Worm (Caenorhabditis elegans): ENCODE results near the gene fbxa-165.

fbxa-165 gene

DNA sequence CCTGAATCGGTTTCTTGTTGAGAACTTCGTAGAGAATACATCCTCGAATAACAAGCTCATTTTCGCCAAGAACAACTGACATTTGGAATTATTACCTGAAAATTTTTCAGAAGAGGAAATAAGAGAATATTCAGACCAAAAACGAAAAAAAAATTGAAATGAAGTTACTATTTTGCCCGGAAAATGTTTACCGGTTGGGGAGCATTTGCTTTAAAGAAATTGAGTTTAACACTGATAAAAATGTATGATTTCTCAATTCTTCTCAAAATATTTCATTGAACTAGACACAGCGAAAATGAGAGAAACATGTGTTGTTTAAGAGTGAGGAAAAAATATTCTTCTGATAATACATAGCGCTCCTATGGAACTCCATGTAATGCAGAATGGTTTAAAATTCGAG lies at the start of gene fbxa-165:
TSS of gene fbxa-165 (minus strand) at position 101 of the 400 bp plus-strand sequence.
- TF ChIP-seq ceh-8 (GFP tag; optimal IDR thresholded peaks at IDR 0.05) (no peak), nhr-28 (tag; optimal IDR thresholded peaks at IDR 0.05) (no peak), lin-39 (tag; optimal IDR thresholded peaks at IDR 0.05) (no peak), hlh-17 (GFP tag; optimal IDR thresholded peaks at IDR 0.05; ENCODE audit: borderline replicate concordance) (no peak), ama-1 (optimal IDR thresholded peaks at IDR 0.05) (no peak), dpl-1 (GFP tag; optimal IDR thresholded peaks at IDR 0.05) (no peak), vab-15 (tag; optimal IDR thresholded peaks at IDR 0.05) (no peak), tlp-1 (tag; optimal IDR thresholded peaks at IDR 0.05) (no peak), pax-3 (tag; optimal IDR thresholded peaks at IDR 0.05) (no peak), sox-4 (tag; optimal IDR thresholded peaks at IDR 0.05) (no peak), ztf-11 (tag; optimal IDR thresholded peaks at IDR 0.05) (no peak), lin-35 (GFP tag; optimal IDR thresholded peaks at IDR 0.05) (no peak), C34B4.2 (tag; optimal IDR thresholded peaks at IDR 0.05) (no peak), ceh-90 (tag; optimal IDR thresholded peaks at IDR 0.05) (no peak), irx-1 (tag; optimal IDR thresholded peaks at IDR 0.05) (no peak), fos-1 (tag; optimal IDR thresholded peaks at IDR 0.05) (no peak), elt-2 (tag; optimal IDR thresholded peaks at IDR 0.05) (no peak)

ce11 chrII:1666025-1666424 lies 49.7 kb upstream of the fbxa-165 start, which contains the start of gene srlf-29:
Gene srlf-29, plus strand, starts transcription at chrII:1666325.
- TF ChIP-seq ces-1 (GFP tag; optimal IDR thresholded peaks at IDR 0.05) = no peak
- TF ChIP-seq sup-37 (GFP tag; optimal IDR thresholded peaks at IDR 0.05) = no peak
- no peak for TF ChIP-seq unc-86 (tag; optimal IDR thresholded peaks at IDR 0.05)
- TF ChIP-seq lin-15B (tag; optimal IDR thresholded peaks at IDR 0.05) = no peak
- no peak for TF ChIP-seq dsc-1 (tag; optimal IDR thresholded peaks at IDR 0.05)
- TF ChIP-seq ceh-82 (tag; optimal IDR thresholded peaks at IDR 0.05) = no peak
- TF ChIP-seq pax-3 (tag; optimal IDR thresholded peaks at IDR 0.05) = no peak
- no peak for TF ChIP-seq nhr-19 (GFP tag; conservative IDR thresholded peaks at IDR 0.05)
- no peak for TF ChIP-seq pqm-1 (tag; optimal IDR thresholded peaks at IDR 0.05)
- TF ChIP-seq mdl-1 (tag; optimal IDR thresholded peaks at IDR 0.05) = no peak
- TF ChIP-seq nhr-84 (tag; optimal IDR thresholded peaks at IDR 0.05) = no peak
- TF ChIP-seq isw-1 (GFP tag; IDR thresholded peaks at IDR 0.05) = no peak
- TF ChIP-seq F16B12.6 (tag; optimal IDR thresholded peaks at IDR 0.05) = no peak
- TF ChIP-seq C34B4.2 (tag; optimal IDR thresholded peaks at IDR 0.05) = no peak
- no peak for TF ChIP-seq hlh-17 (GFP tag; optimal IDR thresholded peaks at IDR 0.05; ENCODE audit: borderline replicate concordance)

DNA sequence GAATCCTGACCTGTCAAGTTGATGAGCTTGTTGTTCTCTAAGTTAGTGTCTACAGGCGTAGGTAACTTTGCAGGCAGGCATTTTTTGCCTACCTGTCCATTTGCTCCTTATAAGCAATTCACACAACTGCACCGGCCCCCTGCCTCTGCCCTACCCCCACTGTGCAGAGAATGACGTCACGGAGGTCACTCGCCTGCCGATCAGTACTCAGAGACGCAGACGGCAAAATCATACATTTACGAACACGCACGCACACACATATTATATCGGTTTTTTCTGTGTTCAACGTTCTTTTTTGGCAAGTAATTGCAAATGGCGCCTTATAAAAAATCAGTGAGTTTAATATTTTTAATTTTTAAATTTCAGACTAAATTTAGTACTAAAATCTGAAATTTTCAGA lies 47.2 kb upstream of the fbxa-165 start, which contains the start of gene duxl-1:
TSS of gene duxl-1 (plus strand) at position 184 of the 400 bp plus-strand sequence.
- TF ChIP-seq nhr-20 (tag; optimal IDR thresholded peaks at IDR 0.05) = peak; percentile 13
- peak in 1 of 2 experiments; percentile 44 for TF ChIP-seq lin-35 (GFP tag; optimal IDR thresholded peaks at IDR 0.05)
- TF ChIP-seq nhr-90 (tag; optimal IDR thresholded peaks at IDR 0.05; ENCODE audit: poor library complexity) = peak; percentile 21
- no peak for TF ChIP-seq swsn-7 (tag; optimal IDR thresholded peaks at IDR 0.05)
- peak; percentile 3 for TF ChIP-seq elt-2 (tag; optimal IDR thresholded peaks at IDR 0.05)
- TF ChIP-seq fos-1 (tag; optimal IDR thresholded peaks at IDR 0.05) = no peak
- TF ChIP-seq dpl-1 (GFP tag; optimal IDR thresholded peaks at IDR 0.05) = peak in 2 of 3 experiments; percentile 7 to 15
- TF ChIP-seq nhr-71 (tag; optimal IDR thresholded peaks at IDR 0.05) = no peak
- peak; percentile 63 for TF ChIP-seq lin-14 (GFP tag; optimal IDR thresholded peaks at IDR 0.05)
- TF ChIP-seq nhr-85 (tag) = peak; percentile 7
- no peak for TF ChIP-seq nhr-237 (tag; optimal IDR thresholded peaks at IDR 0.05)
- TF ChIP-seq tbx-2 (tag; optimal IDR thresholded peaks at IDR 0.05) = no peak
- peak; percentile 24 for TF ChIP-seq rnt-1 (tag; optimal IDR thresholded peaks at IDR 0.05)
- peak; percentile 18 for TF ChIP-seq mep-1 (tag; optimal IDR thresholded peaks at IDR 0.05)
- TF ChIP-seq ceh-82 (tag; optimal IDR thresholded peaks at IDR 0.05) = peak in 1 of 3 experiments; percentile 9
- TF ChIP-seq snu-23 (GFP tag; optimal IDR thresholded peaks at IDR 0.05) = no peak
- TF ChIP-seq ztf-4 (tag; optimal IDR thresholded peaks at IDR 0.05) = no peak
- peak in 1 of 2 experiments; percentile 38 for TF ChIP-seq lsy-2 (tag; optimal IDR thresholded peaks at IDR 0.05)
- TF ChIP-seq vab-15 (tag; optimal IDR thresholded peaks at IDR 0.05) = no peak
- TF ChIP-seq efl-3 (GFP tag; optimal IDR thresholded peaks at IDR 0.05) = no peak
- TF ChIP-seq blmp-1 (tag; optimal IDR thresholded peaks at IDR 0.05) = no peak
- no peak for TF ChIP-seq jun-1 (tag; optimal IDR thresholded peaks at IDR 0.05)
- TF ChIP-seq mef-2 (tag; optimal IDR thresholded peaks at IDR 0.05) = no peak
- TF ChIP-seq ceh-88 (GFP tag; IDR thresholded peaks at IDR 0.05) = no peak
- TF ChIP-seq sptf-1 (tag; optimal IDR thresholded peaks at IDR 0.05) = no peak
- peak in 1 of 2 experiments; percentile 12 for TF ChIP-seq mdl-1 (tag; optimal IDR thresholded peaks at IDR 0.05)
- no peak for TF ChIP-seq mab-9 (GFP tag; IDR thresholded peaks at IDR 0.05)
- peak in 1 of 2 experiments; percentile 37 for TF ChIP-seq efl-1 (optimal IDR thresholded peaks at IDR 0.05)
- peak in 1 of 2 experiments; percentile 2 for TF ChIP-seq efl-1 (GFP tag; optimal IDR thresholded peaks at IDR 0.05 in 1 of 2)
